Fruit fly (Drosophila melanogaster) whole organism, embryonic: ENCODE data around the gene Caf1-55.
A peak's percentile ranks its signal among the peaks of the same experiment; 100 is the strongest.

Experiments
- Asciz ChIP-seq: fragments of 200-800 bp; sonication (Bioruptor generic); optimal IDR thresholded peaks from 2 replicates; lab custom pipeline; 2017; ENCODE audit warnings: missing biosample characterization, mild to moderate bottlenecking, missing genetic modification characterization, missing genetic modification reagents
- Atf-2 ChIP-seq: fragments of 200-800 bp; sonication (Bioruptor generic); optimal IDR thresholded peaks from 2 replicates; lab custom pipeline; 2016; ENCODE audit warnings: missing biosample characterization, missing genetic modification characterization
- C15 ChIP-seq: fragments of 200-800 bp; sonication (Bioruptor generic); IDR thresholded peaks from 3 replicates; pipeline ENCODE4 v1.3.6; 2022; ENCODE audit warnings: missing biosample characterization, missing genetic modification characterization
- CG11456 ChIP-seq: fragments of 200-800 bp; sonication (Bioruptor generic); IDR thresholded peaks from 3 replicates; pipeline ENCODE4 v1.3.6; 2022; ENCODE audit warnings: missing biosample characterization, missing genetic modification characterization
- CG12236 ChIP-seq: fragments of 200-800 bp; sonication (Bioruptor generic); optimal IDR thresholded peaks from 2 replicates; lab custom pipeline; 2016; ENCODE audit warnings: missing biosample characterization, missing genetic modification characterization
- CG12744 ChIP-seq: fragments of 200-800 bp; sonication (Bioruptor generic); optimal IDR thresholded peaks from 2 replicates; lab custom pipeline; 2016; ENCODE audit warnings: missing biosample characterization, missing genetic modification characterization
- CG1603 ChIP-seq: fragments of 200-800 bp; sonication (Bioruptor generic); optimal IDR thresholded peaks from 2 replicates; lab custom pipeline; 2019; ENCODE audit warnings: missing biosample characterization, mild to moderate bottlenecking, missing genetic modification characterization, moderate library complexity
- CG17612 ChIP-seq: fragments of 200-800 bp; sonication (Bioruptor generic); IDR thresholded peaks from 2 replicates; pipeline ENCODE4 v1.3.6; 2022; ENCODE audit warnings: missing biosample characterization, missing genetic modification characterization
- CG18262 ChIP-seq: fragments of 200-800 bp; optimal IDR thresholded peaks from 3 replicates; lab custom pipeline; 2019; ENCODE audit warnings: missing biosample characterization, mild to moderate bottlenecking, missing genetic modification characterization, moderate library complexity
- CG2678 ChIP-seq: fragments of 200-800 bp; sonication (Bioruptor generic); optimal IDR thresholded peaks from 3 replicates; lab custom pipeline; 2019; ENCODE audit warnings: missing biosample characterization, mild to moderate bottlenecking, missing genetic modification characterization, moderate library complexity
- CG2712 ChIP-seq: fragments of 200-800 bp; optimal IDR thresholded peaks from 3 replicates; lab custom pipeline; 2019; ENCODE audit warnings: missing biosample characterization, mild to moderate bottlenecking, missing genetic modification characterization, moderate library complexity
- CG30403 ChIP-seq: fragments of 200-800 bp; sonication (Bioruptor generic); optimal IDR thresholded peaks from 3 replicates; lab custom pipeline; 2016; ENCODE audit warnings: missing biosample characterization, missing genetic modification characterization
- CG4404 ChIP-seq: fragments of 200-800 bp; sonication (Bioruptor generic); IDR thresholded peaks from 2 replicates; pipeline ENCODE4 v1.3.6; 2022; ENCODE audit warnings: missing biosample characterization, missing genetic modification characterization
- CG6254 ChIP-seq: fragments of 200-800 bp; sonication (Bioruptor generic); optimal IDR thresholded peaks from 3 replicates; lab custom pipeline; 2017; ENCODE audit warnings: mild to moderate bottlenecking, missing biosample characterization, missing genetic modification reagents, missing genetic modification characterization
- CG8478 ChIP-seq: fragments of >200 bp; optimal IDR thresholded peaks from 2 replicates; lab custom pipeline; 2018
- CG8924 ChIP-seq: fragments of 200-800 bp; optimal IDR thresholded peaks from 3 replicates; lab custom pipeline; 2019; ENCODE audit warnings: missing biosample characterization, mild to moderate bottlenecking, missing genetic modification characterization, moderate library complexity
- CG9876 ChIP-seq: fragments of 200-800 bp; sonication (Bioruptor generic); optimal IDR thresholded peaks from 2 replicates; lab custom pipeline; 2016; ENCODE audit warnings: missing biosample characterization, missing genetic modification characterization
- D19A ChIP-seq: fragments of 200-800 bp; optimal IDR thresholded peaks from 3 replicates; lab custom pipeline; 2019; ENCODE audit warnings: missing biosample characterization, mild to moderate bottlenecking, missing genetic modification characterization, moderate library complexity
- Dek ChIP-seq: fragments of 200-800 bp; sonication (Bioruptor generic); optimal IDR thresholded peaks from 3 replicates; lab custom pipeline; 2019; ENCODE audit warnings: missing biosample characterization, mild to moderate bottlenecking, missing genetic modification characterization, moderate library complexity
- ERR ChIP-seq: fragments of 200-800 bp; sonication (Bioruptor generic); optimal IDR thresholded peaks from 2 replicates; lab custom pipeline; 2016; ENCODE audit warnings: missing biosample characterization, missing genetic modification characterization
- Ets65A ChIP-seq: fragments of 200-800 bp; sonication (Bioruptor generic); peaks from one replicate; lab custom pipeline; 2016; ENCODE audit warnings: missing biosample characterization, missing genetic modification characterization
- HHEX ChIP-seq: fragments of 200-800 bp; sonication (Bioruptor generic); optimal IDR thresholded peaks from 3 replicates; lab custom pipeline; 2017; ENCODE audit warnings: missing biosample characterization, mild to moderate bottlenecking, missing genetic modification characterization, missing genetic modification reagents
- Hand ChIP-seq: fragments of 200-800 bp; sonication (Bioruptor generic); optimal IDR thresholded peaks from 2 replicates; lab custom pipeline; 2017; ENCODE audit warnings: mild to moderate bottlenecking, missing biosample characterization, missing genetic modification reagents, missing genetic modification characterization
- Hey ChIP-seq: fragments of 200-800 bp; sonication (Bioruptor generic); optimal IDR thresholded peaks from 3 replicates; lab custom pipeline; 2018; ENCODE audit warnings: missing biosample characterization, mild to moderate bottlenecking, missing genetic modification characterization
- MBD-R2 ChIP-seq: fragments of 200-800 bp; sonication (Bioruptor generic); IDR thresholded peaks from 2 replicates; pipeline ENCODE4 v1.3.6; 2022; ENCODE audit warnings: missing biosample characterization, missing genetic modification characterization
- Mes4 ChIP-seq: fragments of 200-800 bp; sonication (Bioruptor generic); optimal IDR thresholded peaks from 2 replicates; lab custom pipeline; 2016; ENCODE audit warnings: missing biosample characterization, missing genetic modification characterization
- Nf-YA ChIP-seq: fragments of 200-800 bp; sonication (Bioruptor generic); IDR thresholded peaks from 2 replicates; pipeline ENCODE4 v1.3.6; 2022; ENCODE audit warnings: missing biosample characterization, missing genetic modification characterization
- Ravus ChIP-seq: fragments of 200-800 bp; sonication (Bioruptor generic); IDR thresholded peaks from 2 replicates; pipeline ENCODE4 v1.3.6; 2022; ENCODE audit warnings: missing biosample characterization, missing genetic modification characterization
- Scr ChIP-seq: fragments of 200-800 bp; sonication (Bioruptor generic); IDR thresholded peaks from 2 replicates; pipeline ENCODE4 v1.3.6; 2022; ENCODE audit warnings: missing biosample characterization, missing genetic modification characterization; ENCODE audit not compliant: partially characterized antibody
- al ChIP-seq: fragments of 200-800 bp; sonication (Bioruptor generic); IDR thresholded peaks from 2 replicates; pipeline ENCODE4 v1.3.6; 2022; ENCODE audit warnings: missing biosample characterization, missing genetic modification characterization
- br ChIP-seq: fragments of >200 bp; optimal IDR thresholded peaks from 2 replicates; lab custom pipeline; 2017
- crc ChIP-seq: fragments of 200-800 bp; sonication (Bioruptor generic); optimal IDR thresholded peaks from 2 replicates; lab custom pipeline; 2016; ENCODE audit warnings: missing biosample characterization, missing genetic modification characterization
- crol ChIP-seq: fragments of 200-800 bp; sonication (Bioruptor generic); IDR thresholded peaks from 2 replicates; pipeline ENCODE4 v1.3.6; 2022; ENCODE audit warnings: missing biosample characterization, missing genetic modification characterization
- dan ChIP-seq: fragments of 200-800 bp; sonication (Bioruptor generic); IDR thresholded peaks from 2 replicates; pipeline ENCODE4 v1.3.6; 2022; ENCODE audit warnings: missing biosample characterization, missing genetic modification characterization
- dimm ChIP-seq: fragments of 200-800 bp; sonication (Bioruptor generic); IDR thresholded peaks from 2 replicates; pipeline ENCODE4 v1.3.6; 2022; ENCODE audit warnings: missing biosample characterization, missing genetic modification characterization
- dmrt99B ChIP-seq: fragments of 200-800 bp; sonication (Bioruptor generic); optimal IDR thresholded peaks from 2 replicates; lab custom pipeline; 2018; ENCODE audit warnings: missing biosample characterization, mild to moderate bottlenecking, missing genetic modification characterization, moderate library complexity
- ems ChIP-seq: fragments of 200-800 bp; sonication (Bioruptor generic); optimal IDR thresholded peaks from 3 replicates; lab custom pipeline; 2016; ENCODE audit warnings: missing biosample characterization, missing genetic modification characterization
- gfzf ChIP-seq: fragments of 200-800 bp; sonication (Bioruptor generic); optimal IDR thresholded peaks from 2 replicates; lab custom pipeline; 2016; ENCODE audit warnings: missing biosample characterization, mild to moderate bottlenecking, missing genetic modification characterization, moderate library complexity
- ind ChIP-seq: fragments of 200-800 bp; sonication (Bioruptor generic); optimal IDR thresholded peaks from 3 replicates; lab custom pipeline; 2016; ENCODE audit warnings: missing biosample characterization, missing genetic modification characterization
- lab ChIP-seq: fragments of 200-800 bp; sonication (Bioruptor generic); optimal IDR thresholded peaks from 3 replicates; lab custom pipeline; 2017; ENCODE audit warnings: missing biosample characterization, missing genetic modification characterization, mild to moderate bottlenecking, moderate library complexity, missing genetic modification reagents
- maf-S ChIP-seq: fragments of 200-800 bp; sonication (Bioruptor generic); optimal IDR thresholded peaks from 2 replicates; lab custom pipeline; 2016; ENCODE audit warnings: missing biosample characterization, missing genetic modification characterization
- pan ChIP-seq, 4 experiments: fragments of >200 bp in 3 of 4; fragments of 200-800 bp in 1 of 4; sonication (Bioruptor generic) in 1 of 4; optimal IDR thresholded peaks in 3 of 4; IDR thresholded peaks in 1 of 4; 2 replicates each; pipeline versions ENCODE4 v1.3.6 to Lab custom; 2017 to 2022; ENCODE audit warnings: missing biosample characterization in 2 of 4, missing genetic modification characterization in 2 of 4, mixed read lengths in 1 of 4
- pfk ChIP-seq: fragments of 200-800 bp; sonication (Bioruptor generic); optimal IDR thresholded peaks from 2 replicates; lab custom pipeline; 2018; ENCODE audit warnings: missing biosample characterization, mild to moderate bottlenecking, missing genetic modification characterization, moderate library complexity
- pita ChIP-seq: fragments of 200-800 bp; sonication (Bioruptor generic); optimal IDR thresholded peaks from 2 replicates; lab custom pipeline; 2017; ENCODE audit warnings: missing biosample characterization, mild to moderate bottlenecking, missing genetic modification characterization
- pros ChIP-seq: fragments of 200-800 bp; sonication (Bioruptor generic); optimal IDR thresholded peaks from 3 replicates; lab custom pipeline; 2019; ENCODE audit warnings: missing biosample characterization, mild to moderate bottlenecking, missing genetic modification characterization, moderate library complexity
- seq ChIP-seq: fragments of 200-800 bp; sonication (Bioruptor generic); IDR thresholded peaks from 2 replicates; pipeline ENCODE4 v1.3.6; 2022; ENCODE audit warnings: missing biosample characterization, missing genetic modification characterization
- tap ChIP-seq: fragments of 200-800 bp; optimal IDR thresholded peaks from 3 replicates; lab custom pipeline; 2019; ENCODE audit warnings: missing biosample characterization, mild to moderate bottlenecking, missing genetic modification characterization, moderate library complexity
- toy ChIP-seq: fragments of 200-800 bp; sonication (Bioruptor generic); IDR thresholded peaks from 2 replicates; pipeline ENCODE4 v1.3.6; 2022; ENCODE audit warnings: missing biosample characterization, missing genetic modification characterization
- unpg ChIP-seq: fragments of 200-800 bp; sonication (Bioruptor generic); optimal IDR thresholded peaks from 3 replicates; lab custom pipeline; 2018; ENCODE audit warnings: missing biosample characterization, mild to moderate bottlenecking, missing genetic modification characterization, moderate library complexity
- wek ChIP-seq: fragments of 200-800 bp; sonication (Bioruptor generic); optimal IDR thresholded peaks from 3 replicates; lab custom pipeline; 2018; ENCODE audit warnings: missing biosample characterization, mild to moderate bottlenecking, missing genetic modification characterization, moderate library complexity
- yki ChIP-seq: fragments of >200 bp; optimal IDR thresholded peaks from 3 replicates; lab custom pipeline; 2018

The Caf1-55 gene

DNA sequence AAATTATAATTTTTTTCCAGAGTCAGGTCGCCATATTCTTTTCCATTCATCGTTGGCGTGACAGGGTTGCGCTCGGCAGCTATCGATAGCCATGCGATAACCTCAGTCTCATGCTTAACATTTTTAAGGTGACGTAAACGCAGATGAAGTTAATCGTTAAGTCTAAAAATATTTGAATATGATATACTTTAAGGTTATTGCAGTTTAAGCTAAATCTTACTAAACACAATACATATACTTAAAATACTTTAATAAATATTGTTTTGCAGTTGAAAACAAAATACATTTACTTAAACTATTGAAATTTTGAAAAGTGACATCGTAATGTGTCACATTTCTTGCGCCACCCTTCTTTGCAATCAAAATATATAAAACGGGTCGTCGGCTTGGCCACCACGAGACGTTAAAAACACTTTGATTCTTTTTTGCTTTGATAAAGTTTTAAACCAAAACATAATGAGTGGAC lies 49.8 kb downstream of the Caf1-55 start, which contains the start of the genes Cp190 and CG4338 (continued):
- TF ChIP-seq Scr (peak; percentile 76), al (GFP tag; lab: Robert Waterston, UW) (peak; percentile 96), Asciz (GFP tag; lab: Kevin White, UChicago) (peak; percentile 96), Nf-YA (GFP tag; lab: Robert Waterston, UW) (peak; percentile 87), C15 (GFP tag; lab: Robert Waterston, UW) (peak; percentile 86), CG12744 (GFP tag; lab: Kevin White, UChicago) (peak; percentile 84), ems (peak; percentile 92), yki (lab: Kevin White, UChicago) (no peak), D19A (tag; lab: Kevin White, UChicago) (peak; percentile 96), toy (peak; percentile 89), pan (optimal IDR thresholded peaks at IDR 0.05; lab: Kevin White, UChicago) (no peak), pan (GFP tag; optimal IDR thresholded peaks at IDR 0.05 in 1 of 2, IDR thresholded peaks at IDR 0.05 in 1 of 2) (peak in 1 of 2 experiments; percentile 97), wek (GFP tag; lab: Kevin White, UChicago) (peak; percentile 86), ind (GFP tag; lab: Kevin White, UChicago) (peak; percentile 98), dan (peak; percentile 90), CG8478 (lab: Kevin White, UChicago) (no peak), pfk (GFP tag; lab: Kevin White, UChicago) (peak; percentile 70), seq (peak; percentile 96), pros (peak; percentile 88), pita (no peak), CG2678 (tag; lab: Kevin White, UChicago) (peak; percentile 99), CG8924 (tag; lab: Kevin White, UChicago) (peak; percentile 99), CG4404 (GFP tag; lab: Robert Waterston, UW) (peak; percentile 97), Ets65A (GFP tag; lab: Kevin White, UChicago) (peak; percentile 99), unpg (GFP tag; lab: Kevin White, UChicago) (peak; percentile 99), gfzf (peak; percentile 43), CG17612 (GFP tag; lab: Robert Waterston, UW) (peak; percentile 91), CG9876 (GFP tag; lab: Kevin White, UChicago) (peak; percentile 66), CG11456 (GFP tag; lab: Robert Waterston, UW) (peak; percentile 95), CG6254 (GFP tag; lab: Kevin White, UChicago) (peak; percentile 93), HHEX (GFP tag; lab: Kevin White, UChicago) (peak; percentile 97), Mes4 (GFP tag; lab: Kevin White, UChicago) (peak; percentile 89), tap (peak; percentile 98), Dek (tag; lab: Kevin White, UChicago) (peak; percentile 98), Ravus (GFP tag; lab: Robert Waterston, UW) (peak; percentile 89), Atf-2 (GFP tag; lab: Kevin White, UChicago) (peak; percentile 91), crc (GFP tag; lab: Kevin White, UChicago) (peak; percentile 72), ERR (GFP tag; lab: Kevin White, UChicago) (peak; percentile 67), CG12236 (GFP tag; lab: Kevin White, UChicago) (peak; percentile 79), MBD-R2 (peak; percentile 98), Hand (GFP tag; lab: Kevin White, UChicago) (peak; percentile 95), maf-S (GFP tag; lab: Kevin White, UChicago) (peak; percentile 83), CG30403 (peak; percentile 99), crol (GFP tag; lab: Robert Waterston, UW) (peak; percentile 71), CG1603 (tag; lab: Kevin White, UChicago) (peak; percentile 92), Hey (tag; lab: Kevin White, UChicago) (peak; percentile 90), dmrt99B (tag; lab: Kevin White, UChicago) (peak; percentile 98), dimm (GFP tag; lab: Robert Waterston, UW) (peak; percentile 88), CG2712 (tag; lab: Kevin White, UChicago) (peak; percentile 99), lab (GFP tag; lab: Kevin White, UChicago) (peak; percentile 98), CG18262 (tag; lab: Kevin White, UChicago) (peak; percentile 99), br (lab: Kevin White, UChicago) (no peak)
